Worm (Caenorhabditis elegans): ENCODE results near the gene cup-14.
"Not testable (repeated sequence)": the region's sequence is repeated elsewhere in the genome, so short reads cannot be mapped to it uniquely, and the experiment has no call there.

cup-14 gene

DNA sequence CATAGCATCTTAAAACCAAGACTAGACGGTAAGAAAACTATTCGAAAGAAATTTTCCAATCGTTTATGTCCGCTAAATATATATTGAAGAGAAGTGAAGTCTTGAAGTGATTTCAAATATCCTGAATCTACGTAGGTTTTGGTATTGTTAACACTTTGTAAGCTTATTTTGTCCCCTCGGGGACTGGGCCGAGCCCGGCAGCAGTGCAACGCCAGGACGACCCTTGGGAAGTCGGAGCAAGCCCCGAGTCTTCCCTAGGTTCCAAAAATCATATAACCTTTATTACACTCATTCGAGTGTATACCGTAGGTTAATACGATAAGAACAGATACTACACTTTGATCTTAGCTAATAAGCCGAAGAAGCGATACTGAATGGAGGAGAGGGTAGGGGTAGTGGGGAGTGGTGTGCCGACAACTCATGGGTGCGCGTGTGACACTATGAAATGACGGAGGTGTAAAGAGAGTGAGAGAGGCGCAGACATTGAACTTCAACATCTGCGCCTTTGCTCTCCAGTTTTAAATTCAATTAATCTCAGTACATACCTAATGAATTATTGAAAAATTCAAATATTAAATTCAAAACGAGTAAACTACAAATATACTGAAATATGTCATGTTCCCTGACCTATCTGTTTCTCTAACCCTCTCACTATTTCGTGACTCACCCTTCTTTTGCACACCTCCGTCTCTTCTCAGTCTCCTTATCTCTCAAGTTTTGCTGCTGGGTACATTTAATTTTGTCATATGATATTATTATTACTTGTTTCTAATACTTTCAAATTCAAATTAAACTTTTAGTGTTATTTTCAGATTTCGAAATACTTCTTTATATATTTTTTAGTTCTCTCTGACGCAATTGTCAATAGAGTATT lies 42.7 kb downstream of the cup-14 start (continued):
- TF ChIP-seq B0336.3 (GFP tag; IDR thresholded peaks at IDR 0.05) (peak; percentile 81), snpc-1.1 (tag; optimal IDR thresholded peaks at IDR 0.05; ENCODE audit: insufficient read depth) (peak; percentile 90), ztf-18 (tag; optimal IDR thresholded peaks at IDR 0.05) (peak; percentile 35), snpc-3.4 (tag; optimal IDR thresholded peaks at IDR 0.05) (peak; percentile 84), lin-54 (GFP tag; optimal IDR thresholded peaks at IDR 0.05) (peak; percentile 29), ztf-25 (GFP tag; IDR thresholded peaks at IDR 0.05) (0 out of 2 replicates have a peak, but pooled peaks have one; percentile 3), nfya-2 (GFP tag; IDR thresholded peaks at IDR 0.05) (0 out of 2 replicates have a peak, but pooled peaks have one; percentile 40), F52B5.7 (tag; optimal IDR thresholded peaks at IDR 0.05) (peak; percentile 63)

DNA sequence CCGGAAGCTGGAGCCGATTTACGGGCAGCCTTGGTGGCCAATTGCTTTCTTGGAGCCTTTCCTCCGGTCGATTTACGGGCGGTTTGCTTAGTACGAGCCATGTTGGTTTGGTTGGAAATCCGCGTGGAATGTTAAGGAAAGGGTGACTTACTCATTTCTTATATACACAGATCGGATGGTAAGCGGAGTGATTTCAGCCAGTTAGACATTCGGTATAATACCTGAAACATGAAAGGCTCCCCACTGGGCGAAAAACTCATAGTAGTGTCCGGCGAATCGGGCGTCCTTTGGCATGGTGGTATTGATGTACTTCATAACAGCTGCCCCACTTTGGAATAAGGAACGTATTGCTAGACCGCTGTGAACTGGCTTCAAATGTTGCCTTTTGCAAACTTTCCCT lies 43.4 kb downstream of the cup-14 start, which contains the start of gene his-42:
TSS of gene his-42 (minus strand) at position 101 of the 400 bp plus-strand sequence.
- TF ChIP-seq Y95B8A.8 (GFP tag; IDR thresholded peaks at IDR 0.05): no peak
- TF ChIP-seq dox-1 (GFP tag; IDR thresholded peaks at IDR 0.05): no peak
- no peak for TF ChIP-seq let-526 (GFP tag; IDR thresholded peaks at IDR 0.05)
- no peak for TF ChIP-seq pha-4 (tag; optimal IDR thresholded peaks at IDR 0.05)
- TF ChIP-seq snpc-1.1 (tag; optimal IDR thresholded peaks at IDR 0.05; ENCODE audit: insufficient read depth): no peak
- no peak for TF ChIP-seq nhr-120 (GFP tag; IDR thresholded peaks at IDR 0.05)
- TF ChIP-seq zim-3 (tag; optimal IDR thresholded peaks at IDR 0.05): no peak
- no peak for TF ChIP-seq sptf-2 (GFP tag; optimal IDR thresholded peaks at IDR 0.05)
- no peak for TF ChIP-seq hrde-1 (tag; optimal IDR thresholded peaks at IDR 0.05; ENCODE audit: borderline replicate concordance)
- TF ChIP-seq lin-26 (GFP tag; IDR thresholded peaks at IDR 0.05): no peak
- TF ChIP-seq hsf-1 (GFP tag; IDR thresholded peaks at IDR 0.05): no peak
- TF ChIP-seq aptf-2 (GFP tag; conservative IDR thresholded peaks at IDR 0.05): no peak
- TF ChIP-seq let-607 (tag; optimal IDR thresholded peaks at IDR 0.05): no peak
- TF ChIP-seq nhr-90 (tag; optimal IDR thresholded peaks at IDR 0.05): no peak
- TF ChIP-seq aptf-3 (GFP tag; IDR thresholded peaks at IDR 0.05): no peak
- no peak for TF ChIP-seq attf-5 (GFP tag; optimal IDR thresholded peaks at IDR 0.05)
- TF ChIP-seq repo-1 (tag; optimal IDR thresholded peaks at IDR 0.05): no peak
- no peak for TF ChIP-seq attf-3 (GFP tag; conservative IDR thresholded peaks at IDR 0.05)

DNA sequence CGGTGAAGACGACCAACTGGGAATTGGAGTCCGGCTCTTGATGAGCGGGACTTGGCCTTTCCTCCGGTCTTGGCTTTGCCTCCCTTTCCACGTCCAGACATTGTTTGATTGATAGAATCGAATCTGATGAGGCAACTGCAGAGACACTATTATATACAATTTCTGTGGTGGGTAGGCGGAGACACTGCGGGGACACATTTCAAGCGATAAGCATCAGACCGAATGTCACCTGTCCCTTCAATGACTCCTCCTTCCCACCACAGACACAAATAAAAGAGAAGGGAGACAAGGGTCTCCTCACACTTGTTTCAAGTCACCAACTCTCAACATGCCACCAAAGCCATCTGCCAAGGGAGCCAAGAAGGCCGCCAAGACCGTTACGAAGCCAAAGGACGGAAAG lies 54.0 kb downstream of the cup-14 start, which contains the start of gene his-16:
TSS of gene his-16 (minus strand) at position 101 of the 400 bp plus-strand sequence.
- TF ChIP-seq akir-1 (GFP tag; optimal IDR thresholded peaks at IDR 0.05); madf-10 (tag; optimal IDR thresholded peaks at IDR 0.05); nhr-90 (tag; optimal IDR thresholded peaks at IDR 0.05): not testable (repeated sequence)

DNA sequence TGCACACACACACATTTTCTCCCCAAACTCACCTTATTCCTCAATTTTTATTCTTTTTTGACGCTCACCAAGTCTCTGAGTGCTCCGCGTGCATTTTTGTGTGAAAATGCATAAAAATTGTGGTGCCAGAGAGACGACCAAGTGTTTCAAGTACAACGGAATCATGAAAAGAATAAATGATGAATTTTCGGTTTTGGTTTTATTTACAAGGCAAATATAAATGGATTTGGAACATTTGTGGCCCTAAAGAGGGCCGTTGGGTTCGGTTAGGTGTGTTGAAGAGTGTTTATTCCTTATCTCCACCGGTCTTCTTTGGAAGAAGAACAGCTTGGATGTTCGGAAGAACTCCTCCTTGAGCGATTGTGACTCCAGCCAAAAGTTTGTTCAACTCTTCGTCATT lies 54.6 kb downstream of the cup-14 start:
- 0 out of 2 replicates have a peak, but pooled peaks have one; percentile 29 for TF ChIP-seq attf-6 (GFP tag; IDR thresholded peaks at IDR 0.05)
- peak; percentile 14; the same call in 1 of the 2 replicates for TF ChIP-seq dox-1 (GFP tag; IDR thresholded peaks at IDR 0.05)
- TF ChIP-seq madf-6 (GFP tag; IDR thresholded peaks at IDR 0.05): peak; percentile 39; the same call in 1 of the 2 replicates
- 0 out of 2 replicates have a peak, but pooled peaks have one; percentile 19 for TF ChIP-seq nfyb-1 (GFP tag; IDR thresholded peaks at IDR 0.05)
- 0 out of 2 replicates have a peak, but pooled peaks have one; percentile 13 for TF ChIP-seq Y95B8A.8 (GFP tag; IDR thresholded peaks at IDR 0.05)
